Fruit fly (Drosophila melanogaster) whole organism, embryonic: ENCODE data around the gene CG17283.
A peak's percentile ranks its signal among the peaks of the same experiment; 100 is the strongest.

ENCODE experiments used
- Ada2b ChIP-seq: fragments of 200-800 bp; sonication (Bioruptor generic); IDR thresholded peaks from 2 replicates; pipeline ENCODE4 v1.3.6; 2022; ENCODE audit warnings: missing biosample characterization, missing genetic modification characterization
- Antp ChIP-seq: fragments of 200-800 bp; sonication (Bioruptor generic); optimal IDR thresholded peaks from 3 replicates; lab custom pipeline; 2016; ENCODE audit warnings: missing biosample characterization, missing genetic modification characterization
- Bgb ChIP-seq: fragments of 200-800 bp; sonication (Bioruptor generic); IDR thresholded peaks from 2 replicates; pipeline ENCODE4 v1.3.6; 2022; ENCODE audit warnings: missing biosample characterization, missing genetic modification characterization; ENCODE audit not compliant: partially characterized antibody
- Bteb2 ChIP-seq: fragments of 200-800 bp; sonication (Bioruptor generic); optimal IDR thresholded peaks from 2 replicates; lab custom pipeline; 2016; ENCODE audit warnings: missing biosample characterization, missing genetic modification characterization
- CG11093 ChIP-seq: fragments of 200-800 bp; sonication (Bioruptor generic); IDR thresholded peaks from 3 replicates; pipeline ENCODE4 v1.3.6; 2022; ENCODE audit warnings: missing biosample characterization, missing genetic modification characterization
- CG11456 ChIP-seq: fragments of 200-800 bp; sonication (Bioruptor generic); IDR thresholded peaks from 3 replicates; pipeline ENCODE4 v1.3.6; 2022; ENCODE audit warnings: missing biosample characterization, missing genetic modification characterization
- CG12219 ChIP-seq: fragments of 200-800 bp; sonication (Bioruptor generic); optimal IDR thresholded peaks from 3 replicates; lab custom pipeline; 2018; ENCODE audit warnings: missing biosample characterization, mild to moderate bottlenecking, missing genetic modification characterization
- CG30431 ChIP-seq: fragments of 200-800 bp; sonication (Bioruptor generic); optimal IDR thresholded peaks from 2 replicates; lab custom pipeline; 2017; ENCODE audit warnings: missing biosample characterization, missing genetic modification characterization
- CG3163 ChIP-seq: fragments of 200-800 bp; sonication (Bioruptor generic); optimal IDR thresholded peaks from 3 replicates; lab custom pipeline; 2016; ENCODE audit warnings: missing biosample characterization, missing genetic modification characterization
- CG33213 ChIP-seq: fragments of 200-800 bp; sonication (Bioruptor generic); optimal IDR thresholded peaks from 3 replicates; lab custom pipeline; 2016; ENCODE audit warnings: missing biosample characterization, missing genetic modification characterization
- CG33557 ChIP-seq: fragments of 200-800 bp; sonication (Bioruptor generic); optimal IDR thresholded peaks from 2 replicates; lab custom pipeline; 2019; ENCODE audit warnings: missing biosample characterization, mild to moderate bottlenecking, missing genetic modification characterization, moderate library complexity
- CG34224 ChIP-seq: fragments of 200-800 bp; sonication (Bioruptor generic); IDR thresholded peaks from 3 replicates; pipeline ENCODE4 v1.3.6; 2022; ENCODE audit warnings: missing biosample characterization, missing genetic modification characterization; ENCODE audit not compliant: partially characterized antibody
- CG4617 ChIP-seq: fragments of 200-800 bp; sonication (Bioruptor generic); optimal IDR thresholded peaks from 3 replicates; lab custom pipeline; 2016; ENCODE audit warnings: missing biosample characterization, missing genetic modification characterization, borderline replicate concordance
- CG5245 ChIP-seq: fragments of 200-800 bp; sonication (Bioruptor generic); optimal IDR thresholded peaks from 3 replicates; lab custom pipeline; 2016; ENCODE audit warnings: missing biosample characterization, missing genetic modification characterization
- CG6272 ChIP-seq: fragments of 200-800 bp; sonication (Bioruptor generic); IDR thresholded peaks from 2 replicates; pipeline ENCODE4 v1.3.6; 2022; ENCODE audit warnings: missing biosample characterization, missing genetic modification characterization
- CG6791 ChIP-seq: fragments of 200-800 bp; sonication (Bioruptor generic); IDR thresholded peaks from 3 replicates; pipeline ENCODE4 v1.3.6; 2022; ENCODE audit warnings: missing biosample characterization, missing genetic modification characterization; ENCODE audit not compliant: partially characterized antibody
- CG7357 ChIP-seq: fragments of 200-800 bp; sonication (Bioruptor generic); IDR thresholded peaks from 3 replicates; pipeline ENCODE4 v1.3.6; 2022; ENCODE audit warnings: missing biosample characterization, missing genetic modification characterization
- CG7928 ChIP-seq: fragments of 200-800 bp; sonication (Bioruptor generic); optimal IDR thresholded peaks from 2 replicates; lab custom pipeline; 2017; ENCODE audit warnings: missing biosample characterization, mild to moderate bottlenecking, missing genetic modification characterization
- CG7987 ChIP-seq: fragments of 200-800 bp; sonication (Bioruptor generic); optimal IDR thresholded peaks from 2 replicates; lab custom pipeline; 2018; ENCODE audit warnings: missing biosample characterization, mild to moderate bottlenecking, missing genetic modification characterization, moderate library complexity
- CrebB ChIP-seq: fragments of 200-800 bp; sonication (Bioruptor generic); optimal IDR thresholded peaks from 3 replicates; lab custom pipeline; 2018; ENCODE audit warnings: missing biosample characterization, mild to moderate bottlenecking, missing genetic modification characterization
- ERR ChIP-seq: fragments of 200-800 bp; sonication (Bioruptor generic); optimal IDR thresholded peaks from 2 replicates; lab custom pipeline; 2016; ENCODE audit warnings: missing biosample characterization, missing genetic modification characterization
- HHEX ChIP-seq: fragments of 200-800 bp; sonication (Bioruptor generic); optimal IDR thresholded peaks from 3 replicates; lab custom pipeline; 2017; ENCODE audit warnings: missing biosample characterization, mild to moderate bottlenecking, missing genetic modification characterization, missing genetic modification reagents
- Hey ChIP-seq: fragments of 200-800 bp; sonication (Bioruptor generic); optimal IDR thresholded peaks from 3 replicates; lab custom pipeline; 2018; ENCODE audit warnings: missing biosample characterization, mild to moderate bottlenecking, missing genetic modification characterization
- Lhr ChIP-seq: fragments of 200-800 bp; sonication (Bioruptor generic); optimal IDR thresholded peaks from 3 replicates; lab custom pipeline; 2017; ENCODE audit warnings: mild to moderate bottlenecking, missing biosample characterization, missing genetic modification reagents, missing genetic modification characterization
- Mad ChIP-seq: fragments of 200-800 bp; sonication (Bioruptor generic); optimal IDR thresholded peaks from 2 replicates; lab custom pipeline; 2016; ENCODE audit warnings: missing biosample characterization, missing genetic modification characterization
- Meics ChIP-seq: fragments of 200-800 bp; sonication (Bioruptor generic); optimal IDR thresholded peaks from 2 replicates; lab custom pipeline; 2017; ENCODE audit warnings: missing biosample characterization, mild to moderate bottlenecking, missing genetic modification characterization
- NFAT ChIP-seq: fragments of 200-800 bp; sonication (Bioruptor generic); IDR thresholded peaks from 2 replicates; pipeline ENCODE4 v1.3.6; 2022; ENCODE audit warnings: missing biosample characterization, missing genetic modification characterization
- Rx ChIP-seq: fragments of 200-800 bp; sonication (Bioruptor generic); IDR thresholded peaks from 2 replicates; pipeline ENCODE4 v1.3.6; 2022; ENCODE audit warnings: missing biosample characterization, missing genetic modification characterization
- ac ChIP-seq: fragments of 200-800 bp; sonication (Bioruptor generic); optimal IDR thresholded peaks from 3 replicates; lab custom pipeline; 2017; ENCODE audit warnings: missing biosample characterization, mild to moderate bottlenecking, missing genetic modification characterization
- crp ChIP-seq, 2 experiments: fragments of 200-800 bp; sonication (Bioruptor generic); optimal IDR thresholded peaks; 2 replicates in 1 of 2; 3 replicates in 1 of 2; lab custom pipeline; 2017; ENCODE audit warnings: missing biosample characterization in 2 of 2, missing genetic modification characterization in 2 of 2, mild to moderate bottlenecking in 1 of 2, moderate library complexity in 1 of 2
- dimm ChIP-seq: fragments of 200-800 bp; sonication (Bioruptor generic); IDR thresholded peaks from 2 replicates; pipeline ENCODE4 v1.3.6; 2022; ENCODE audit warnings: missing biosample characterization, missing genetic modification characterization
- eve ChIP-seq, 2 experiments: fragments of >200 bp; optimal IDR thresholded peaks; 2 replicates each; lab custom pipeline; 2017; ENCODE audit warnings: missing biosample characterization in 2 of 2, missing genetic modification characterization in 2 of 2
- exex ChIP-seq: fragments of 200-800 bp; sonication (Bioruptor generic); optimal IDR thresholded peaks from 4 replicates; lab custom pipeline; 2018; ENCODE audit warnings: missing biosample characterization, mild to moderate bottlenecking, missing genetic modification characterization, moderate library complexity
- fd3F ChIP-seq: fragments of 200-800 bp; sonication (Bioruptor generic); optimal IDR thresholded peaks from 2 replicates; lab custom pipeline; 2018; ENCODE audit warnings: missing biosample characterization, mild to moderate bottlenecking, missing genetic modification characterization, moderate library complexity
- fru ChIP-seq: fragments of >200 bp; optimal IDR thresholded peaks from 2 replicates; lab custom pipeline; 2017
- gcm ChIP-seq: fragments of 200-800 bp; sonication (Bioruptor generic); optimal IDR thresholded peaks from 2 replicates; lab custom pipeline; 2019; ENCODE audit warnings: missing biosample characterization, mild to moderate bottlenecking, missing genetic modification characterization, moderate library complexity
- gcm2 ChIP-seq: fragments of 200-800 bp; sonication (Bioruptor generic); optimal IDR thresholded peaks from 2 replicates; lab custom pipeline; 2016; ENCODE audit warnings: missing biosample characterization, missing genetic modification characterization
- gt ChIP-seq: fragments of 200-800 bp; sonication (Bioruptor generic); IDR thresholded peaks from 2 replicates; pipeline ENCODE4 v1.3.6; 2022; ENCODE audit warnings: missing biosample characterization, missing genetic modification characterization
- ind ChIP-seq: fragments of 200-800 bp; sonication (Bioruptor generic); optimal IDR thresholded peaks from 3 replicates; lab custom pipeline; 2016; ENCODE audit warnings: missing biosample characterization, missing genetic modification characterization
- jigr1 ChIP-seq: fragments of 200-800 bp; sonication (Bioruptor generic); IDR thresholded peaks from 3 replicates; pipeline ENCODE4 v1.3.6; 2022; ENCODE audit warnings: missing biosample characterization, missing genetic modification characterization
- lab ChIP-seq: fragments of 200-800 bp; sonication (Bioruptor generic); optimal IDR thresholded peaks from 3 replicates; lab custom pipeline; 2017; ENCODE audit warnings: missing biosample characterization, missing genetic modification characterization, mild to moderate bottlenecking, moderate library complexity, missing genetic modification reagents
- lmd ChIP-seq: fragments of 200-800 bp; sonication (Bioruptor generic); IDR thresholded peaks from 2 replicates; pipeline ENCODE4 v1.3.6; 2022; ENCODE audit warnings: missing biosample characterization, missing genetic modification characterization
- lov ChIP-seq, 2 experiments: fragments of 200-800 bp in 1 of 2; fragments of >200 bp in 1 of 2; sonication (Bioruptor generic) in 1 of 2; IDR thresholded peaks in 1 of 2; optimal IDR thresholded peaks in 1 of 2; 2 replicates in 1 of 2; 3 replicates in 1 of 2; pipeline versions ENCODE4 v1.3.6 to Lab custom; 2017 to 2022; ENCODE audit warnings: missing biosample characterization in 1 of 2, missing genetic modification characterization in 1 of 2
- mam ChIP-seq: fragments of 200-800 bp; sonication (Bioruptor generic); optimal IDR thresholded peaks from 3 replicates; lab custom pipeline; 2016; ENCODE audit warnings: missing biosample characterization, missing genetic modification characterization
- nmo ChIP-seq: fragments of 200-800 bp; sonication (Bioruptor generic); optimal IDR thresholded peaks from 2 replicates; lab custom pipeline; 2018; ENCODE audit warnings: missing biosample characterization, mild to moderate bottlenecking, missing genetic modification characterization, moderate library complexity
- org-1 ChIP-seq: fragments of 200-800 bp; sonication (Bioruptor generic); optimal IDR thresholded peaks from 2 replicates; lab custom pipeline; 2017; ENCODE audit warnings: missing biosample characterization, missing genetic modification characterization
- pho ChIP-seq: fragments of 200-800 bp; sonication (Bioruptor generic); optimal IDR thresholded peaks from 2 replicates; lab custom pipeline; 2016; ENCODE audit warnings: missing biosample characterization, missing genetic modification characterization
- phol ChIP-seq: fragments of 200-800 bp; sonication (Bioruptor generic); optimal IDR thresholded peaks from 3 replicates; lab custom pipeline; 2018; ENCODE audit warnings: missing biosample characterization, mild to moderate bottlenecking, missing genetic modification characterization, moderate library complexity
- sens ChIP-seq: fragments of 200-800 bp; sonication (Bioruptor generic); peaks from one replicate; lab custom pipeline; 2016; ENCODE audit warnings: missing biosample characterization, missing genetic modification characterization
- sim ChIP-seq: fragments of 200-800 bp; sonication (Bioruptor generic); IDR thresholded peaks from 2 replicates; pipeline ENCODE4 v1.3.6; 2022; ENCODE audit warnings: missing biosample characterization, missing genetic modification characterization
- sima ChIP-seq: fragments of 200-800 bp; sonication (Bioruptor generic); optimal IDR thresholded peaks from 2 replicates; lab custom pipeline; 2016; ENCODE audit warnings: missing biosample characterization, missing genetic modification characterization
- zfh2 ChIP-seq: fragments of 200-800 bp; sonication (Bioruptor generic); optimal IDR thresholded peaks from 2 replicates; lab custom pipeline; 2016; ENCODE audit warnings: missing biosample characterization, missing genetic modification characterization

CG17283 gene

dm6 chr3R:17400675-17401118 is 7.0 kb upstream of the CG17283 start (continued):
- TF ChIP-seq eve (GFP tag; optimal IDR thresholded peaks at IDR 0.05; lab: Kevin White, UChicago) (peak in 1 of 2 experiments; percentile 61), exex (no peak), Meics (peak; percentile 50), phol (tag; lab: Kevin White, UChicago) (peak; percentile 77), NFAT (GFP tag; lab: Robert Waterston, UW) (no peak), HHEX (GFP tag; lab: Kevin White, UChicago) (peak; percentile 60), CG6791 (no peak), CG11093 (GFP tag; lab: Robert Waterston, UW) (no peak), ac (GFP tag; lab: Kevin White, UChicago) (no peak), CG33557 (GFP tag; lab: Kevin White, UChicago) (no peak), Ada2b (GFP tag; lab: Robert Waterston, UW) (peak; percentile 48), zfh2 (GFP tag; lab: Kevin White, UChicago) (no peak), Bteb2 (no peak), lmd (GFP tag; lab: Robert Waterston, UW) (0 out of 2 replicates have a peak, but pooled peaks have one; percentile 35), CG4617 (GFP tag; lab: Kevin White, UChicago) (no peak), CrebB (tag; lab: Kevin White, UChicago) (no peak), lov (optimal IDR thresholded peaks at IDR 0.05; lab: Kevin White, UChicago) (no peak), lov (GFP tag; IDR thresholded peaks at IDR 0.05; lab: Robert Waterston, UW) (no peak), Rx (GFP tag; lab: Robert Waterston, UW) (no peak), CG6272 (GFP tag; lab: Robert Waterston, UW) (no peak), gt (no peak), gcm (peak; percentile 8), CG30431 (GFP tag; lab: Kevin White, UChicago) (no peak), fd3F (GFP tag; lab: Kevin White, UChicago) (no peak), CG7357 (GFP tag; lab: Robert Waterston, UW) (no peak), lab (peak; percentile 60), crp (GFP tag; optimal IDR thresholded peaks at IDR 0.05; lab: Kevin White, UChicago) (no peak), CG3163 (GFP tag; lab: Kevin White, UChicago) (no peak), sim (no peak), CG12219 (no peak), nmo (peak; percentile 73), jigr1 (GFP tag; lab: Robert Waterston, UW) (no peak), Antp (GFP tag; lab: Kevin White, UChicago) (peak; percentile 12), ERR (GFP tag; lab: Kevin White, UChicago) (no peak), CG34224 (GFP tag; lab: Robert Waterston, UW) (no peak), Hey (no peak), sens (peak; percentile 94), fru (lab: Kevin White, UChicago) (no peak), mam (GFP tag; lab: Kevin White, UChicago) (no peak), ind (peak; percentile 30), CG11456 (GFP tag; lab: Robert Waterston, UW) (no peak), Mad (GFP tag; lab: Kevin White, UChicago) (no peak), gcm2 (no peak), org-1 (GFP tag; lab: Kevin White, UChicago) (no peak), CG5245 (GFP tag; lab: Kevin White, UChicago) (peak; percentile 36), pho (GFP tag; lab: Kevin White, UChicago) (no peak), CG33213 (GFP tag; lab: Kevin White, UChicago) (no peak), CG7987 (GFP tag; lab: Kevin White, UChicago) (no peak), sima (GFP tag; lab: Kevin White, UChicago) (no peak), dimm (GFP tag; lab: Robert Waterston, UW) (no peak), Lhr (GFP tag; lab: Kevin White, UChicago) (no peak), Bgb (GFP tag; lab: Robert Waterston, UW) (no peak), CG7928 (no peak)
